Worm (Caenorhabditis elegans): ENCODE results near the gene gst-36.

The gst-36 gene

ce11 chrX:9842102-9842501, 20.7 kb downstream of the gst-36 start:
- no peak for TF ChIP-seq flt-1 (GFP tag; IDR thresholded peaks at IDR 0.05)
- TF ChIP-seq ama-1 (optimal IDR thresholded peaks at IDR 0.05): no peak
- no peak for TF ChIP-seq ets-7 (tag; optimal IDR thresholded peaks at IDR 0.05)
- TF ChIP-seq tra-4 (tag; optimal IDR thresholded peaks at IDR 0.05): no peak
- no peak for TF ChIP-seq pes-1 (GFP tag; IDR thresholded peaks at IDR 0.05)
- no peak for TF ChIP-seq B0310.2 (tag; optimal IDR thresholded peaks at IDR 0.05)
- no peak for TF ChIP-seq scrt-1 (GFP tag; IDR thresholded peaks at IDR 0.05)
- TF ChIP-seq ceh-13 (GFP tag; optimal IDR thresholded peaks at IDR 0.05): no peak
- TF ChIP-seq sea-1 (GFP tag; conservative IDR thresholded peaks at IDR 0.05): no peak
- TF ChIP-seq F13C5.2 (tag; optimal IDR thresholded peaks at IDR 0.05): no peak
- TF ChIP-seq ceh-36 (tag; optimal IDR thresholded peaks at IDR 0.05): no peak
- no peak for TF ChIP-seq tbx-37 (GFP tag; conservative IDR thresholded peaks at IDR 0.05)
- no peak for TF ChIP-seq hmbx-1 (tag; optimal IDR thresholded peaks at IDR 0.05)
- TF ChIP-seq hmg-4 (GFP tag; optimal IDR thresholded peaks at IDR 0.05): no peak

- no peak for TF ChIP-seq aly-1 (tag; optimal IDR thresholded peaks at IDR 0.05)
- TF ChIP-seq scrt-1 (GFP tag; IDR thresholded peaks at IDR 0.05): no peak
These were observed 21.9 kb downstream of the gst-36 start for ce11 chrX:9840864-9841263.

DNA sequence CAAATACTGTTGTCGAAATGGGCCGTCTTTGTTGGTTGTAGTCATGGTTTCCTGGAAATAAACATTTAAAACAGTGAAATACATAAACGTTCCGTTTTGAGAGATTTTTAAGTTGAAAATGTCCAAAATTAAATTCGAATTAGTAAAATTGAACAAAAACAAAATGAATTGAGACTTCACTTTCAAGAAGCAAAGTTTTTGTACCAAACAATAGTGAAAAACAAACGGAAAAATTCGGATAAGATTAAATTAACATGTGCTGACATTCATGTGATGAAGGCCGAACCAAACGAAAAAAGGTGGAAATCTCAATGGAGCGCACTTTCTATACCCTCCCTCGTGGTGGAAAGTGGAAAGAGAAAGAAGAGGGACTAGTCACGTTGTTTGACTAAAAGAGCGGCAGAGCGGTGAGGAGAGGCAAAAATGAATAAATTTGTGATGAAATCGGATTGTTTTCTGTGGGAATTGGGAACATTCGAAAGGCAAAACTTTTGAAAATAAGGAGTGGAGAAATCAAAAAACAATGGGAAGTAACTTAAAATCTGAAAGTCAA, 24.7 kb downstream of the gst-36 start, which contains the start of gene ipla-2:
ipla-2 (minus strand) TSS at position 51 of the 553 bp plus-strand sequence.
- TF ChIP-seq ceh-36 (tag; optimal IDR thresholded peaks at IDR 0.05) (no peak), hmg-4 (GFP tag; optimal IDR thresholded peaks at IDR 0.05) (no peak), hmbx-1 (tag; optimal IDR thresholded peaks at IDR 0.05) (no peak), F13C5.2 (tag; optimal IDR thresholded peaks at IDR 0.05) (peak; percentile 47)

DNA sequence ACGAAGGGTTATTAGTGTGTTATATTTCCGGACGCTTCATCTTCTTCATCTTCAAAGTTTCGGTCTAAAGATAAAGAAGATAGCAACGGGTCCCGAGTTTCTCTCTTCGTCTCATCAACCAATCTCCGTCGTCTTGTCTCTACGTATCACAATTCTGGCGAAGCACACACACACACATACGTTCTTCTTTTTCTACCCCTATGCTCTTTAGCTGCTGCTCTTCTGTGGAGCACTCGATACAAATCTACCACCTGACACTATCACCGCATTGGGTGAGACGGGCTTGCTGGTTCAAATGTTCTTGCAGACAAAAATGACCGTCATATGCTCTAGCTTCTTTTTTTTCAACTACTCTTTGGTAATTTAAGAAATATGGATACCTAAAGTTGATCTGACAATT, 30.4 kb downstream of the gst-36 start:
- no peak for TF ChIP-seq ets-7 (tag; optimal IDR thresholded peaks at IDR 0.05)
- no peak for TF ChIP-seq tra-4 (tag; optimal IDR thresholded peaks at IDR 0.05)
- no peak for TF ChIP-seq tbx-37 (GFP tag; conservative IDR thresholded peaks at IDR 0.05)
- no peak for TF ChIP-seq flt-1 (GFP tag; IDR thresholded peaks at IDR 0.05)
- peak; percentile 58; the same call in 1 of the 2 replicates for TF ChIP-seq scrt-1 (GFP tag; IDR thresholded peaks at IDR 0.05)

DNA sequence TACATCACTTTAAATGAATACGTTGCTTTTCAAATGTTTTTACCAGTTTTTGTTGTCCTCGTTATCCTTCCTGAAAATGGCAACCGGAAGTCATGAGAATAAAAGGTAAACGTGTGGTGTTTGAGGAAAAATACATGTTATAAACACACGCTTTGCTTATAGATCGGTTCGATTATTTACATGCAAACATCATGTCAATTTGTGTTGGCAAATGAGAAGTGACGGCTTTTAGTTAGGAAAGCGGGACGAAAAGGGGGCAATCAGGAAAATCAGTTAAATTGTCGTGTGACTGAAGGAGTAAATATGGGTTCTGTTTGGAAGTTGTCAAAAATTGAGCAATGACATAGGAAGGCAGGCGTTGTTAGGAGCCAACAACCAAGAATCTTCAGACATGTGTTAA, 31.5 kb downstream of the gst-36 start, which contains the start of gene rrc-1:
rrc-1 (minus strand) TSS at position 74 of the 400 bp plus-strand sequence.
- no peak for TF ChIP-seq hmg-4 (GFP tag; optimal IDR thresholded peaks at IDR 0.05)
- no peak for TF ChIP-seq ama-1 (optimal IDR thresholded peaks at IDR 0.05)
- no peak for TF ChIP-seq pes-1 (GFP tag; IDR thresholded peaks at IDR 0.05)
- TF ChIP-seq ceh-13 (GFP tag; optimal IDR thresholded peaks at IDR 0.05): no peak
- no peak for TF ChIP-seq tra-4 (tag; optimal IDR thresholded peaks at IDR 0.05)
- no peak for TF ChIP-seq sea-1 (GFP tag; conservative IDR thresholded peaks at IDR 0.05)
- no peak for TF ChIP-seq scrt-1 (GFP tag; IDR thresholded peaks at IDR 0.05)
- TF ChIP-seq B0310.2 (tag; optimal IDR thresholded peaks at IDR 0.05): no peak
- no peak for TF ChIP-seq ceh-36 (tag; optimal IDR thresholded peaks at IDR 0.05)
- no peak for TF ChIP-seq ets-7 (tag; optimal IDR thresholded peaks at IDR 0.05)
- no peak for TF ChIP-seq aly-1 (tag; optimal IDR thresholded peaks at IDR 0.05)
- TF ChIP-seq tbx-37 (GFP tag; conservative IDR thresholded peaks at IDR 0.05): no peak
- no peak for TF ChIP-seq hmbx-1 (tag; optimal IDR thresholded peaks at IDR 0.05)
- no peak for TF ChIP-seq hnd-1 (tag; optimal IDR thresholded peaks at IDR 0.05)
- no peak for TF ChIP-seq F13C5.2 (tag; optimal IDR thresholded peaks at IDR 0.05)
- TF ChIP-seq tbx-11 (GFP tag; IDR thresholded peaks at IDR 0.05): no peak
- TF ChIP-seq flt-1 (GFP tag; IDR thresholded peaks at IDR 0.05): no peak

DNA sequence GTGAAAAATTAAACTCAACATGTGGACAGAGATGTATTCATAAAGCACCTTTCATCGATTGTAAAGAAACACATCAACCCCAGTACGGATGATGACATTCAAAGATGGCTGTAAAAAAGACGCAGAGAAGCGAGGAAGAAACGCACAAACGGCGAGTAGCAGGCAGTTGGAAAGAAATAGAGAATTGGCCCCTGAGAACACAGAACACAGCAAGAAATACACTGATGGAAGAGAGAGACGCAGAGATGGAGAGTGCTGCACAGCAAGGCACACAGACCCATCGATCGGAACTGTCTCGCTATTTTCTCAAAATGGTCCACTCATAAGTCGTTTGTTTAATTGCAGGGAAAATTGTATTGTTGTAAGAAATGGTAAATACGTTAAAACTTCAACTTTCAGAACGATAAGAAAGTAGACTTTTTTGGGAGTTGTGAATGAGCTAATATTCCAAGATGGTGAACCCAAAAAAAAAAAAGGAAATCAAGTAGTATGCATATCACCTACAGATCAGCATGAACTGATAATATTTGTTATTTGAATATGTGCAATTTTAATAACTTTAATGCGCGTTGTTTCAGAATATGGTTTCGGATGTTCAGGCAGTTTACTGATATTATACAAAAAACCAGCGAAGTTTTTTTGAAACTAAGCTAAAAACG, 40.0 kb downstream of the gst-36 start:
- TF ChIP-seq ama-1 (optimal IDR thresholded peaks at IDR 0.05): no peak
- TF ChIP-seq aly-1 (tag; optimal IDR thresholded peaks at IDR 0.05): no peak
- TF ChIP-seq flt-1 (GFP tag; IDR thresholded peaks at IDR 0.05): no peak
- no peak for TF ChIP-seq hmbx-1 (tag; optimal IDR thresholded peaks at IDR 0.05)
- no peak for TF ChIP-seq ets-7 (tag; optimal IDR thresholded peaks at IDR 0.05)
- no peak for TF ChIP-seq tra-4 (tag; optimal IDR thresholded peaks at IDR 0.05)
- TF ChIP-seq tbx-37 (GFP tag; conservative IDR thresholded peaks at IDR 0.05): no peak
- TF ChIP-seq tbx-11 (GFP tag; IDR thresholded peaks at IDR 0.05): no peak
- no peak for TF ChIP-seq ceh-36 (tag; optimal IDR thresholded peaks at IDR 0.05)

- TF ChIP-seq B0310.2 (tag; optimal IDR thresholded peaks at IDR 0.05) (no peak), hmbx-1 (tag; optimal IDR thresholded peaks at IDR 0.05) (no peak), tbx-37 (GFP tag; conservative IDR thresholded peaks at IDR 0.05) (no peak), pes-1 (GFP tag; IDR thresholded peaks at IDR 0.05) (no peak), hnd-1 (tag; optimal IDR thresholded peaks at IDR 0.05) (no peak), tbx-11 (GFP tag; IDR thresholded peaks at IDR 0.05) (no peak), sea-1 (GFP tag; conservative IDR thresholded peaks at IDR 0.05) (no peak), aly-1 (tag; optimal IDR thresholded peaks at IDR 0.05) (no peak), scrt-1 (GFP tag; IDR thresholded peaks at IDR 0.05) (no peak), ceh-36 (tag; optimal IDR thresholded peaks at IDR 0.05) (no peak), ets-7 (tag; optimal IDR thresholded peaks at IDR 0.05) (no peak)
These were observed 40.6 kb downstream of the gst-36 start, which contains the start of gene dpy-22 for ce11 chrX:9822173-9822572. Gene dpy-22 (minus strand): TSS chrX:9822273.

DNA sequence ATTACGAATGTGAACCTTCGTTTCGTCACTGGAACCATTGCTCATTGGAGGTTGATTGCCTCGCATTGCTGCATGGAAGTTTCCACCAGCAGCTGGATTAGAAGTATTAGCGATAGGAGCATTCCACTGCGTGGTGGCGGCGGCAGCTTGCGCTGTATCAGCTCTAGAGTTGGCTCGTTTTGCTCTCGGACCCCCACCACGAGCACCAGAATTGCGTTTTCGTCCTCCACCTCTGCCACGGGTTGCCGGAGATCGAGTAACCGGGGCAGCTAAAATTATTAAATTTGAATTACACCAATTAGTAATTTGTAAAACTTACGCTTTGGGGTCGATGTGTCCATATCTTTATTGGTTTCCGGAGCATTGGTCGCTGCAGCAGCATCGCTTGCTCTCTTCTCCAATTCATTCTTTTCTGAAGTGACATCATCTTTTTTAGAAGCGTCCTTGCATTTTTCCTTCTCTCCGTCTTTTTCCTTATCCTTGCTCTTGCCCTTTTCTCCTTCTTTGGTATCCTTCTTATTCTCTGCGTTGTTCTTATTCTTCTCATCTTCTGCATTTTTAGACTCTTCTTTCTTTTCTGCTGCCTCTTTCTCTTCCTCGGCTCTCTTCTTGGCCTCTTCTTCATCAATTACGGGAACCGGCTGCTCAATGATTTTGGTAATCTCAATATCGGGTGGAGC, 48.5 kb downstream of the gst-36 start:
- TF ChIP-seq tbx-11 (GFP tag; IDR thresholded peaks at IDR 0.05) (no peak), ceh-13 (GFP tag; optimal IDR thresholded peaks at IDR 0.05) (no peak), tbx-37 (GFP tag; conservative IDR thresholded peaks at IDR 0.05) (no peak), scrt-1 (GFP tag; IDR thresholded peaks at IDR 0.05) (no peak), tra-4 (tag; optimal IDR thresholded peaks at IDR 0.05) (no peak), ets-7 (tag; optimal IDR thresholded peaks at IDR 0.05) (no peak), B0310.2 (tag; optimal IDR thresholded peaks at IDR 0.05) (no peak), ceh-36 (tag; optimal IDR thresholded peaks at IDR 0.05) (no peak), pes-1 (GFP tag; IDR thresholded peaks at IDR 0.05) (no peak), hmg-4 (GFP tag; optimal IDR thresholded peaks at IDR 0.05) (no peak), sea-1 (GFP tag; conservative IDR thresholded peaks at IDR 0.05) (no peak), hnd-1 (tag; optimal IDR thresholded peaks at IDR 0.05) (no peak)

Measured in whole organism, early embryonic.